Worm (Caenorhabditis elegans) whole organism, L2 larva: ENCODE results near the gene srxa-1.

Experiments used
- C34F6.9 ChIP-seq: fragments of 150-350 bp; optimal IDR thresholded peaks from 2 replicates; lab custom pipeline; 2014; ENCODE audit warnings: missing biosample characterization, missing genetic modification characterization
- F13H6.1 ChIP-seq: sonication (generic microtip); optimal IDR thresholded peaks from 2 replicates; lab custom pipeline; 2016; ENCODE audit warnings: missing genetic modification characterization, missing compliant biosample characterization
- R02D3.7 ChIP-seq: fragments of 150-350 bp; optimal IDR thresholded peaks from 2 replicates; lab custom pipeline; 2014; ENCODE audit warnings: missing biosample characterization, missing genetic modification characterization
- ama-1 ChIP-seq: fragments of 150-350 bp; optimal IDR thresholded peaks from 2 replicates; lab custom pipeline; 2018; ENCODE audit warnings: inconsistent platforms
- blmp-1 ChIP-seq: sonication (generic microtip); optimal IDR thresholded peaks from 2 replicates; lab custom pipeline; 2017; ENCODE audit warnings: missing genetic modification characterization, mild to moderate bottlenecking, missing compliant biosample characterization, antibody characterized with exemption, moderate library complexity; ENCODE audit not compliant: insufficient read depth
- ceh-16 ChIP-seq: fragments of 150-350 bp; optimal IDR thresholded peaks from 2 replicates; lab custom pipeline; 2014; ENCODE audit warnings: missing biosample characterization, missing genetic modification characterization
- ceh-82 ChIP-seq: fragments of 150-350 bp; optimal IDR thresholded peaks from 2 replicates; lab custom pipeline; 2014; ENCODE audit warnings: missing biosample characterization, missing genetic modification characterization
- crh-2 ChIP-seq: sonication (generic microtip); optimal IDR thresholded peaks from 2 replicates; lab custom pipeline; 2017; ENCODE audit warnings: missing biosample characterization, missing genetic modification characterization
- dmd-4 ChIP-seq: sonication (generic microtip); optimal IDR thresholded peaks from 2 replicates; lab custom pipeline; 2017; ENCODE audit warnings: missing biosample characterization, missing genetic modification characterization
- egl-27 ChIP-seq: sonication (generic microtip); optimal IDR thresholded peaks from 3 replicates; lab custom pipeline; 2017; ENCODE audit warnings: missing biosample characterization, missing genetic modification reagents, missing genetic modification characterization
- elt-1 ChIP-seq: fragments of 150-350 bp; optimal IDR thresholded peaks from 2 replicates; lab custom pipeline; 2014; ENCODE audit warnings: missing biosample characterization, missing genetic modification characterization
- elt-3 ChIP-seq: sonication (generic microtip); optimal IDR thresholded peaks from 2 replicates; lab custom pipeline; 2017; ENCODE audit warnings: missing biosample characterization, missing genetic modification characterization
- fos-1 ChIP-seq: fragments of 150-350 bp; optimal IDR thresholded peaks from 2 replicates; lab custom pipeline; 2014; ENCODE audit warnings: missing biosample characterization, missing genetic modification characterization
- gmeb-1 ChIP-seq: fragments of 150-350 bp; optimal IDR thresholded peaks from 2 replicates; lab custom pipeline; 2014; ENCODE audit warnings: missing biosample characterization, missing genetic modification characterization
- lin-13 ChIP-seq: fragments of 150-350 bp; optimal IDR thresholded peaks from 2 replicates; lab custom pipeline; 2014; ENCODE audit warnings: missing biosample characterization, missing genetic modification reagents, missing genetic modification characterization
- lin-39 ChIP-seq: fragments of 150-350 bp; optimal IDR thresholded peaks from 2 replicates; lab custom pipeline; 2014; ENCODE audit warnings: missing biosample characterization, missing genetic modification reagents, missing genetic modification characterization
- lsy-2 ChIP-seq, 2 experiments: fragments of 150-350 bp in 1 of 2; sonication (generic microtip) in 1 of 2; optimal IDR thresholded peaks; 2 replicates each; lab custom pipeline; 2014 to 2017; ENCODE audit warnings: missing biosample characterization in 2 of 2, missing genetic modification characterization in 2 of 2
- mdl-1 ChIP-seq, 2 experiments: fragments of 150-350 bp in 1 of 2; sonication (generic microtip) in 1 of 2; optimal IDR thresholded peaks; 2 replicates each; lab custom pipeline; 2017; ENCODE audit warnings: missing biosample characterization in 2 of 2, missing genetic modification characterization in 2 of 2
- nhr-10 ChIP-seq: sonication (generic microtip); optimal IDR thresholded peaks from 2 replicates; lab custom pipeline; 2017; ENCODE audit warnings: missing biosample characterization, missing genetic modification characterization
- nhr-129 ChIP-seq: fragments of 150-350 bp; optimal IDR thresholded peaks from 2 replicates; lab custom pipeline; 2014; ENCODE audit warnings: missing biosample characterization, missing genetic modification characterization
- nhr-21 ChIP-seq: fragments of 150-350 bp; optimal IDR thresholded peaks from 2 replicates; lab custom pipeline; 2014; ENCODE audit warnings: missing biosample characterization, missing genetic modification characterization
- nhr-25 ChIP-seq: fragments of 150-350 bp; sonication (generic microtip); optimal IDR thresholded peaks from 3 replicates; lab custom pipeline; 2014; ENCODE audit warnings: missing biosample characterization, missing genetic modification characterization
- nhr-6 ChIP-seq: fragments of 150-350 bp; optimal IDR thresholded peaks from 2 replicates; lab custom pipeline; 2014; ENCODE audit warnings: missing biosample characterization, missing genetic modification characterization
- sem-4 ChIP-seq: fragments of 150-350 bp; optimal IDR thresholded peaks from 2 replicates; lab custom pipeline; 2014; ENCODE audit warnings: missing biosample characterization, missing genetic modification reagents, missing genetic modification characterization
- sma-9 ChIP-seq, 2 experiments: fragments of 150-350 bp in 1 of 2; sonication (generic microtip) in 1 of 2; optimal IDR thresholded peaks; 2 replicates each; lab custom pipeline; 2014 to 2016; ENCODE audit warnings: missing genetic modification characterization in 2 of 2, mild to moderate bottlenecking in 1 of 2, missing biosample characterization in 1 of 2, missing compliant biosample characterization in 1 of 2, missing genetic modification reagents in 1 of 2, moderate library complexity in 1 of 2
- snpc-4 ChIP-seq: fragments of 150-350 bp; optimal IDR thresholded peaks from 2 replicates; lab custom pipeline; 2014; ENCODE audit warnings: missing biosample characterization, missing genetic modification characterization
- unc-55 ChIP-seq: fragments of 150-350 bp; sonication (generic microtip); optimal IDR thresholded peaks from 3 replicates; lab custom pipeline; 2014; ENCODE audit warnings: missing biosample characterization, missing genetic modification reagents, missing genetic modification characterization
- unc-62 ChIP-seq: fragments of 150-350 bp; optimal IDR thresholded peaks from 2 replicates; lab custom pipeline; 2014; ENCODE audit warnings: missing biosample characterization, missing genetic modification reagents, missing genetic modification characterization
- zag-1 ChIP-seq: fragments of 150-350 bp; optimal IDR thresholded peaks from 2 replicates; lab custom pipeline; 2014; ENCODE audit warnings: missing biosample characterization, missing genetic modification characterization
- ztf-11 ChIP-seq: sonication (generic microtip); optimal IDR thresholded peaks from 2 replicates; lab custom pipeline; 2017; ENCODE audit warnings: missing biosample characterization, missing genetic modification characterization
- ztf-4 ChIP-seq: fragments of 150-350 bp; optimal IDR thresholded peaks from 2 replicates; lab custom pipeline; 2014; ENCODE audit warnings: missing biosample characterization, missing genetic modification characterization

Gene srxa-1

ce11 chrV:20778886-20779285 lies 47.0 kb downstream of the srxa-1 start:
- TF ChIP-seq ceh-82 (tag; lab: Kevin White, UChicago) (no peak), fos-1 (tag; lab: Kevin White, UChicago) (peak; percentile 35), crh-2 (tag; lab: Kevin White, UChicago) (peak; percentile 40), sma-9 (GFP tag; optimal IDR thresholded peaks at IDR 0.05; lab: Kevin White, UChicago) (peak; percentile 47), sma-9 (tag; optimal IDR thresholded peaks at IDR 0.05; lab: Kevin White, UChicago) (no peak), gmeb-1 (tag; lab: Kevin White, UChicago) (no peak)

ce11 chrV:20779707-20780346 lies 47.9 kb downstream of the srxa-1 start:
- TF ChIP-seq C34F6.9 (tag; lab: Kevin White, UChicago): peak; percentile 1
- peak; percentile 15 for TF ChIP-seq gmeb-1 (tag; lab: Kevin White, UChicago)
- peak; percentile 10 for TF ChIP-seq ztf-4 (tag; lab: Kevin White, UChicago)
- TF ChIP-seq nhr-129 (tag; lab: Kevin White, UChicago): peak; percentile 26
- TF ChIP-seq ztf-11: no peak
- TF ChIP-seq, all 48 proteins: peak for 4

- peak in 1 of 2 experiments; percentile 40 for TF ChIP-seq lsy-2 (tag; optimal IDR thresholded peaks at IDR 0.05; lab: Kevin White, UChicago)
- TF ChIP-seq elt-1: no peak
These were observed 48.5 kb downstream of the srxa-1 start, which contains the start of gene hif-1 for ce11 chrV:20780400-20780799. Gene hif-1, plus strand, starts transcription at chrV:20780407.

- TF ChIP-seq fos-1 (tag; lab: Kevin White, UChicago) (no peak), ceh-82 (tag; lab: Kevin White, UChicago) (no peak)
These were observed 49.6 kb downstream of the srxa-1 start for ce11 chrV:20781346-20781952.

- TF ChIP-seq nhr-21 (tag; lab: Kevin White, UChicago) (no peak), elt-3 (tag; lab: Kevin White, UChicago) (no peak), nhr-129 (tag; lab: Kevin White, UChicago) (peak; percentile 82), fos-1 (tag; lab: Kevin White, UChicago) (peak; percentile 14), unc-62 (GFP tag; lab: Kevin White, UChicago) (no peak), zag-1 (peak; percentile 91), snpc-4 (peak; percentile 38), unc-55 (GFP tag; lab: Kevin White, UChicago) (peak; percentile 97), ztf-4 (tag; lab: Kevin White, UChicago) (peak; percentile 49), C34F6.9 (tag; lab: Kevin White, UChicago) (peak; percentile 59), nhr-10 (tag; lab: Kevin White, UChicago) (no peak), nhr-25 (tag; lab: Kevin White, UChicago) (no peak), dmd-4 (tag; lab: Kevin White, UChicago) (no peak), crh-2 (tag; lab: Kevin White, UChicago) (peak; percentile 82), elt-1 (no peak), mdl-1 (tag; optimal IDR thresholded peaks at IDR 0.05; lab: Kevin White, UChicago) (peak; percentile 63 to 88), R02D3.7 (tag; lab: Kevin White, UChicago) (no peak), lsy-2 (tag; optimal IDR thresholded peaks at IDR 0.05; lab: Kevin White, UChicago) (peak in 1 of 2 experiments; percentile 78), egl-27 (tag; lab: Kevin White, UChicago) (peak; percentile 14), lin-39 (no peak), ama-1 (lab: Kevin White, UChicago) (peak; percentile 42), sma-9 (GFP tag; optimal IDR thresholded peaks at IDR 0.05; lab: Kevin White, UChicago) (peak; percentile 84), sma-9 (tag; optimal IDR thresholded peaks at IDR 0.05; lab: Kevin White, UChicago) (no peak), sem-4 (tag; lab: Kevin White, UChicago) (peak; percentile 85), ceh-16 (tag; lab: Kevin White, UChicago) (no peak), blmp-1 (tag; lab: Kevin White, UChicago) (no peak), lin-13 (GFP tag; lab: Kevin White, UChicago) (peak; percentile 46), F13H6.1 (tag; lab: Kevin White, UChicago) (peak; percentile 69), nhr-6 (peak; percentile 44)
- TF ChIP-seq, all 48 proteins: peak for 17
These were observed 50.3 kb downstream of the srxa-1 start for ce11 chrV:20782188-20782587.
